Fruit fly (Drosophila melanogaster) whole organism, wandering third instar larva: Measurements from ENCODE around the gene CG5928.

Source experiments
- br ChIP-seq: fragments of 200-800 bp; sonication (Bioruptor generic); optimal IDR thresholded peaks from 2 replicates; lab custom pipeline; 2016; ENCODE audit warnings: missing biosample characterization, missing genetic modification characterization
- pan ChIP-seq: fragments of >200 bp; optimal IDR thresholded peaks from 2 replicates; lab custom pipeline; 2017
- sage ChIP-seq: fragments of 200-800 bp; sonication (Bioruptor generic); optimal IDR thresholded peaks from 2 replicates; lab custom pipeline; 2016; ENCODE audit warnings: missing biosample characterization, mild to moderate bottlenecking, missing genetic modification characterization

DNA sequence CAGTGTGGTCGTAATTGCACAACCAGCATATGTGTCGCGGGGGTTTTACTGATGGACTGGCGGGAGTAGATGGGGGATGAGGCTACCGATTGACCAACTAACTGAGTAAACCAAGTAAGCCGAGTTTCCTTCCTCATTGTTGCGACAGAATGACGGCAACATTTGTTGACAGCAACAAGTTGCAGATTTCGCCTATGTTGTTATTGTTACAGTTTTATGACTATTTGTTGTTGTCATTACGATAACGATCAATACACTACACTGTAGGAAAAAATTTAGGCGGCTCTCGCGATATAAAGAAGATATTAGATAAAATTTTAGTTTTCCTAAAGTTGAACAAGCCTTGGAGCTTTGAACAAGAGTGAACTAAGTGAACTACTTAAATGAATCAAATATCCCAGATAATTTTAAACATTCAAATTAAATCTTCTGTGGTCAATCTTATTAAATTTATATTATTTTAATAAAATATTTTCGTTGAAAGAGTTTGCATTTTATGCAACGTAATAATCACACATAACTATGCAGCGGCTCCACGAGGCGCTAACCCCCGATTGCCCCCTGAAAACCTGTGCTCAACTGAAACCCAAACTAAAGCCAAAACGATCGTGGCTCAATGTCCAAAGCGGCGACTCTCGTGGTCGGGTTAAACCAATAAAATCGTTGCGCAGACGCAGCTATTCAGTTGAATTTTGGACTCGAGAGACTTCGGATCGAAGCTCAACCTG, at the start of gene CG5928:
- TF ChIP-seq pan (lab: Kevin White, UChicago) (no peak), sage (GFP tag; lab: Kevin White, UChicago) (no peak), br (GFP tag; lab: Kevin White, UChicago) (no peak)
